Fruit fly (Drosophila melanogaster): Measurements from ENCODE around the gene Gpdh3.

dm6 chr3R:22342708-22343107 lies 39.1 kb upstream of the Gpdh3 start:
- TF ChIP-seq rn (GFP tag; IDR thresholded peaks at IDR 0.05) = no peak
- TF ChIP-seq CG13204 (GFP tag; optimal IDR thresholded peaks at IDR 0.05) = no peak
- no peak for TF ChIP-seq D1 (tag; optimal IDR thresholded peaks at IDR 0.05)
- TF ChIP-seq EcR (GFP tag; optimal IDR thresholded peaks at IDR 0.05) = no peak
- TF ChIP-seq Ets98B (GFP tag; IDR thresholded peaks at IDR 0.05) = no peak
- no peak for TF ChIP-seq CG15710 (tag; optimal IDR thresholded peaks at IDR 0.05)
- no peak for TF ChIP-seq CG4496 (GFP tag; IDR thresholded peaks at IDR 0.05)
- TF ChIP-seq CG34367 (tag; optimal IDR thresholded peaks at IDR 0.05) = no peak
- no peak for TF ChIP-seq Pif1B (GFP tag; optimal IDR thresholded peaks at IDR 0.05)
- TF ChIP-seq Snoo (tag; optimal IDR thresholded peaks at IDR 0.05) = no peak
- no peak for TF ChIP-seq CG17806 (tag; optimal IDR thresholded peaks at IDR 0.05)
- TF ChIP-seq CG10348 (GFP tag; IDR thresholded peaks at IDR 0.05) = no peak
- no peak for TF ChIP-seq CG14655 (GFP tag; optimal IDR thresholded peaks at IDR 0.05)
- no peak for TF ChIP-seq Pif1A (GFP tag; optimal IDR thresholded peaks at IDR 0.05)
